Worm (Caenorhabditis elegans) whole organism, mixed stage, embryonic: ENCODE measurements around the gene T16G12.12.

Source experiments
- elt-3 ChIP-seq: fragments of 150-350 bp; optimal IDR thresholded peaks from 2 replicates; lab custom pipeline; 2014; ENCODE audit warnings: missing biosample characterization, missing genetic modification characterization
- lin-13 ChIP-seq: fragments of 150-350 bp; optimal IDR thresholded peaks from 2 replicates; lab custom pipeline; 2014; ENCODE audit warnings: missing biosample characterization, missing genetic modification characterization
- nhr-28 ChIP-seq: fragments of 150-350 bp; optimal IDR thresholded peaks from 2 replicates; lab custom pipeline; 2014; ENCODE audit warnings: missing biosample characterization, missing genetic modification characterization

- TF ChIP-seq nhr-28 (tag; lab: Kevin White, UChicago): no peak
- no peak for TF ChIP-seq elt-3 (tag; lab: Kevin White, UChicago)
- no peak for TF ChIP-seq lin-13
Observed at ce11 chrIII:10093093-10093492, 39.7 kb downstream of the T16G12.12 start.
